In genomic region chr3L:771361-771760, dm6 we compare ENCODE assay signal across 2 fruit fly cellular contexts.
TF ChIP-seq lines count a peak whose summit lies in the region.

No protein-coding gene starts in this region.

TF ChIP-seq in whole organism, embryonic, 481 proteins besides CTCF, POLR2A, EP300 and RAD21 (continued from another document and continues in another):
- peak; percentile 59; the same call in 1 of the 2 replicates for TF ChIP-seq CG10366 (GFP tag; IDR thresholded peaks at IDR 0.05; lab: Robert Waterston, UW)
- TF ChIP-seq chn (GFP tag; optimal IDR thresholded peaks at IDR 0.05; lab: Kevin White, UChicago): peak; percentile 51
- no peak for TF ChIP-seq CG3838 (GFP tag; optimal IDR thresholded peaks at IDR 0.05; lab: Kevin White, UChicago)
- peak; percentile 75 for TF ChIP-seq oc (tag; optimal IDR thresholded peaks at IDR 0.05; lab: Kevin White, UChicago)
- peak; percentile 51 to 73 for TF ChIP-seq chif (GFP tag; optimal IDR thresholded peaks at IDR 0.05; lab: Kevin White, UChicago)
- peak; percentile 4 for TF ChIP-seq D19B (GFP tag; optimal IDR thresholded peaks at IDR 0.05; lab: Kevin White, UChicago)
- TF ChIP-seq Optix (GFP tag; IDR thresholded peaks at IDR 0.05; lab: Robert Waterston, UW): peak; percentile 81
- peak in 1 of 2 experiments; percentile 60 for TF ChIP-seq Eip74EF (GFP tag; optimal IDR thresholded peaks at IDR 0.05; lab: Kevin White, UChicago)
- no peak for TF ChIP-seq HmgZ (tag; optimal IDR thresholded peaks at IDR 0.05; lab: Kevin White, UChicago)
- TF ChIP-seq usp (GFP tag; optimal IDR thresholded peaks at IDR 0.05; lab: Kevin White, UChicago): no peak
- TF ChIP-seq crc (GFP tag; optimal IDR thresholded peaks at IDR 0.05; lab: Kevin White, UChicago): peak; percentile 8
- peak; percentile 40 for TF ChIP-seq CG12942 (GFP tag; optimal IDR thresholded peaks at IDR 0.05; lab: Kevin White, UChicago)
- no peak for TF ChIP-seq Stat92E (GFP tag; optimal IDR thresholded peaks at IDR 0.05; lab: Kevin White, UChicago)
- no peak for TF ChIP-seq Dbx (GFP tag; IDR thresholded peaks at IDR 0.05; lab: Robert Waterston, UW)
- peak; percentile 79 for TF ChIP-seq phol (tag; optimal IDR thresholded peaks at IDR 0.05; lab: Kevin White, UChicago)
- TF ChIP-seq CG1602 (GFP tag; optimal IDR thresholded peaks at IDR 0.05; lab: Kevin White, UChicago): peak; percentile 31
- peak; percentile 26 for TF ChIP-seq Meics (GFP tag; optimal IDR thresholded peaks at IDR 0.05; lab: Kevin White, UChicago)
- no peak for TF ChIP-seq gsb (GFP tag; IDR thresholded peaks at IDR 0.05; lab: Robert Waterston, UW)
- TF ChIP-seq Scr (GFP tag; IDR thresholded peaks at IDR 0.05; lab: Robert Waterston, UW; ENCODE audit: partially characterized antibody): no peak
- TF ChIP-seq CG31388 (GFP tag; optimal IDR thresholded peaks at IDR 0.05; lab: Kevin White, UChicago): no peak
- TF ChIP-seq CG6175 (GFP tag; IDR thresholded peaks at IDR 0.05; lab: Robert Waterston, UW): no peak
- peak; percentile 64 for TF ChIP-seq Xbp1 (GFP tag; optimal IDR thresholded peaks at IDR 0.05; lab: Kevin White, UChicago)
- no peak for TF ChIP-seq klu (GFP tag; IDR thresholded peaks at IDR 0.05; lab: Robert Waterston, UW)
- peak; percentile 77 for TF ChIP-seq CG17328 (GFP tag; IDR thresholded peaks at IDR 0.05; lab: Robert Waterston, UW)
- peak; percentile 66 for TF ChIP-seq HHEX (GFP tag; optimal IDR thresholded peaks at IDR 0.05; lab: Kevin White, UChicago)
- TF ChIP-seq CG30431 (GFP tag; optimal IDR thresholded peaks at IDR 0.05; lab: Kevin White, UChicago): peak; percentile 42
- no peak for TF ChIP-seq ato (GFP tag; IDR thresholded peaks at IDR 0.05; lab: Robert Waterston, UW; ENCODE audit: partially characterized antibody)
- peak; percentile 52 for TF ChIP-seq dmrt11E (tag; optimal IDR thresholded peaks at IDR 0.05; lab: Kevin White, UChicago)
- no peak for TF ChIP-seq gfzf (GFP tag; optimal IDR thresholded peaks at IDR 0.05; lab: Kevin White, UChicago)
- TF ChIP-seq CG12155 (GFP tag; optimal IDR thresholded peaks at IDR 0.05; lab: Kevin White, UChicago): no peak
- peak; percentile 46; the same call in 1 of the 2 replicates for TF ChIP-seq Gsc (GFP tag; IDR thresholded peaks at IDR 0.05; lab: Robert Waterston, UW)
- TF ChIP-seq Hr39 (optimal IDR thresholded peaks at IDR 0.05; lab: Kevin White, UChicago): no peak
- TF ChIP-seq MTF-1 (GFP tag; optimal IDR thresholded peaks at IDR 0.05; lab: Kevin White, UChicago; ENCODE audit: borderline replicate concordance): peak; percentile 4
- TF ChIP-seq CG9932 (GFP tag; IDR thresholded peaks at IDR 0.05; lab: Robert Waterston, UW): no peak
- TF ChIP-seq CG4404 (GFP tag; IDR thresholded peaks at IDR 0.05; lab: Robert Waterston, UW): 0 out of 2 replicates have a peak, but pooled peaks have one; percentile 20
- peak; percentile 35 for TF ChIP-seq CG12769 (tag; optimal IDR thresholded peaks at IDR 0.05; lab: Kevin White, UChicago)
- no peak for TF ChIP-seq vnd (GFP tag; IDR thresholded peaks at IDR 0.05; lab: Robert Waterston, UW; ENCODE audit: partially characterized antibody)
- no peak for TF ChIP-seq CG7928 (GFP tag; optimal IDR thresholded peaks at IDR 0.05; lab: Kevin White, UChicago)
- TF ChIP-seq stwl (tag; optimal IDR thresholded peaks at IDR 0.05; lab: Kevin White, UChicago): no peak
- peak; percentile 35 for TF ChIP-seq trem (tag; optimal IDR thresholded peaks at IDR 0.05; lab: Kevin White, UChicago)
- TF ChIP-seq Nf-YC (tag; optimal IDR thresholded peaks at IDR 0.05; lab: Kevin White, UChicago): no peak
- TF ChIP-seq twi (tag; optimal IDR thresholded peaks at IDR 0.05; lab: Kevin White, UChicago): no peak
- TF ChIP-seq pho (GFP tag; optimal IDR thresholded peaks at IDR 0.05; lab: Kevin White, UChicago): no peak
- peak; percentile 67; the same call in 2 of the 3 replicates for TF ChIP-seq tgo (GFP tag; IDR thresholded peaks at IDR 0.05; lab: Robert Waterston, UW)
- no peak for TF ChIP-seq CG1832 (GFP tag; optimal IDR thresholded peaks at IDR 0.05; lab: Kevin White, UChicago)
- no peak for TF ChIP-seq pzg (GFP tag; optimal IDR thresholded peaks at IDR 0.05; lab: Kevin White, UChicago)
- no peak for TF ChIP-seq mam (GFP tag; optimal IDR thresholded peaks at IDR 0.05; lab: Kevin White, UChicago)
- TF ChIP-seq Kr (GFP tag; optimal IDR thresholded peaks at IDR 0.05; lab: Kevin White, UChicago): no peak
- peak; percentile 69; the same call in 2 of the 3 replicates for TF ChIP-seq ken (GFP tag; IDR thresholded peaks at IDR 0.05; lab: Robert Waterston, UW)
- no peak for TF ChIP-seq Usf (GFP tag; optimal IDR thresholded peaks at IDR 0.05; lab: Kevin White, UChicago)
- TF ChIP-seq CG18619 (GFP tag; optimal IDR thresholded peaks at IDR 0.05; lab: Kevin White, UChicago): peak; percentile 53
- TF ChIP-seq CG10654 (GFP tag; optimal IDR thresholded peaks at IDR 0.05; lab: Kevin White, UChicago): peak; percentile 47
- TF ChIP-seq CG11085 (GFP tag; IDR thresholded peaks at IDR 0.05; lab: Robert Waterston, UW): no peak
- TF ChIP-seq Chrac-16 (GFP tag; optimal IDR thresholded peaks at IDR 0.05; lab: Kevin White, UChicago): peak; percentile 40
- TF ChIP-seq Sox100B (GFP tag; optimal IDR thresholded peaks at IDR 0.05; lab: Kevin White, UChicago): peak; percentile 59
- no peak for TF ChIP-seq CG12299 (tag; optimal IDR thresholded peaks at IDR 0.05; lab: Kevin White, UChicago)
- TF ChIP-seq CG7556 (GFP tag; optimal IDR thresholded peaks at IDR 0.05; lab: Kevin White, UChicago): peak; percentile 43
- no peak for TF ChIP-seq hbn (GFP tag; IDR thresholded peaks at IDR 0.05; lab: Robert Waterston, UW; ENCODE audit: partially characterized antibody)
- no peak for TF ChIP-seq CG12744 (GFP tag; optimal IDR thresholded peaks at IDR 0.05; lab: Kevin White, UChicago)
- TF ChIP-seq Six4 (GFP tag; optimal IDR thresholded peaks at IDR 0.05; lab: Kevin White, UChicago): peak; percentile 63
- peak; percentile 78 for TF ChIP-seq CG12071 (GFP tag; optimal IDR thresholded peaks at IDR 0.05; lab: Kevin White, UChicago)
- TF ChIP-seq CG7963 (GFP tag; IDR thresholded peaks at IDR 0.05; lab: Robert Waterston, UW; ENCODE audit: partially characterized antibody): no peak
- peak; percentile 53; the same call in 1 of the 2 replicates for TF ChIP-seq sens-2 (GFP tag; IDR thresholded peaks at IDR 0.05; lab: Robert Waterston, UW)
- TF ChIP-seq Hr51 (GFP tag; optimal IDR thresholded peaks at IDR 0.05; lab: Kevin White, UChicago): peak in 1 of 2 experiments; percentile 83
- TF ChIP-seq CG17186 (GFP tag; optimal IDR thresholded peaks at IDR 0.05; lab: Kevin White, UChicago): peak; percentile 39

TF ChIP-seq in whole organism, prepupa, 60 proteins besides CTCF, POLR2A, EP300 and RAD21 (continued from another document):
- TF ChIP-seq CG10669 (GFP tag; optimal IDR thresholded peaks at IDR 0.05; lab: Kevin White, UChicago) (peak; percentile 74), fd85E (GFP tag; optimal IDR thresholded peaks at IDR 0.05; lab: Kevin White, UChicago) (peak; percentile 75), lz (GFP tag; optimal IDR thresholded peaks at IDR 0.05; lab: Kevin White, UChicago) (peak; percentile 83), svp (GFP tag; lab: Kevin White, UChicago) (peak; percentile 95), fkh (GFP tag; optimal IDR thresholded peaks at IDR 0.05; lab: Kevin White, UChicago) (peak; percentile 14), Ets21C (GFP tag; optimal IDR thresholded peaks at IDR 0.05; lab: Kevin White, UChicago) (peak; percentile 80), CG6854 (GFP tag; optimal IDR thresholded peaks at IDR 0.05; lab: Kevin White, UChicago) (peak; percentile 81), eg (GFP tag; IDR thresholded peaks at IDR 0.05; lab: Robert Waterston, UW) (peak; percentile 88), Eip78C (GFP tag; lab: Kevin White, UChicago) (peak; percentile 95), CG6276 (GFP tag; optimal IDR thresholded peaks at IDR 0.05; lab: Kevin White, UChicago) (peak; percentile 78), CG8319 (GFP tag; optimal IDR thresholded peaks at IDR 0.05; lab: Kevin White, UChicago) (peak; percentile 83), ss (GFP tag; optimal IDR thresholded peaks at IDR 0.05; lab: Kevin White, UChicago) (peak; percentile 42 to 56), Ets96B (tag; optimal IDR thresholded peaks at IDR 0.05; lab: Kevin White, UChicago) (peak; percentile 79), Sox102F (GFP tag; optimal IDR thresholded peaks at IDR 0.05; lab: Kevin White, UChicago) (peak; percentile 90), CG11902 (GFP tag; optimal IDR thresholded peaks at IDR 0.05; lab: Kevin White, UChicago) (peak; percentile 80), Hr4 (GFP tag; optimal IDR thresholded peaks at IDR 0.05; lab: Kevin White, UChicago) (peak; percentile 83), cyc (GFP tag; optimal IDR thresholded peaks at IDR 0.05; lab: Kevin White, UChicago) (peak; percentile 87), Eip93F (GFP tag; optimal IDR thresholded peaks at IDR 0.05; lab: Kevin White, UChicago) (peak; percentile 70), CG11762 (GFP tag; optimal IDR thresholded peaks at IDR 0.05; lab: Kevin White, UChicago; ENCODE audit: insufficient read depth) (peak; percentile 78), OdsH (GFP tag; optimal IDR thresholded peaks at IDR 0.05; lab: Kevin White, UChicago) (peak; percentile 88), CG34406 (GFP tag; optimal IDR thresholded peaks at IDR 0.05; lab: Kevin White, UChicago) (peak; percentile 84), pdm3 (GFP tag; optimal IDR thresholded peaks at IDR 0.05; lab: Kevin White, UChicago) (peak; percentile 89), salr (GFP tag; optimal IDR thresholded peaks at IDR 0.05; lab: Kevin White, UChicago) (peak; percentile 51 to 80), CG6163 (GFP tag; IDR thresholded peaks at IDR 0.05; lab: Robert Waterston, UW) (peak; percentile 89), fd59A (GFP tag; optimal IDR thresholded peaks at IDR 0.05; lab: Kevin White, UChicago) (peak; percentile 64), Hr38 (GFP tag; optimal IDR thresholded peaks at IDR 0.05; lab: Kevin White, UChicago) (no peak), Smox (GFP tag; optimal IDR thresholded peaks at IDR 0.05; lab: Kevin White, UChicago) (peak; percentile 85), CG16779 (tag; optimal IDR thresholded peaks at IDR 0.05; lab: Kevin White, UChicago) (peak; percentile 31), vri (GFP tag; optimal IDR thresholded peaks at IDR 0.05; lab: Kevin White, UChicago) (peak; percentile 75), Eip75B (GFP tag; optimal IDR thresholded peaks at IDR 0.05; lab: Kevin White, UChicago) (peak; percentile 86), Blimp-1 (GFP tag; optimal IDR thresholded peaks at IDR 0.05; lab: Kevin White, UChicago) (peak; percentile 51), dac (GFP tag; optimal IDR thresholded peaks at IDR 0.05; lab: Kevin White, UChicago) (peak; percentile 65), CG31627 (GFP tag; optimal IDR thresholded peaks at IDR 0.05; lab: Kevin White, UChicago) (peak; percentile 90), spab (GFP tag; optimal IDR thresholded peaks at IDR 0.05; lab: Kevin White, UChicago) (peak; percentile 75), Sox15 (GFP tag; optimal IDR thresholded peaks at IDR 0.05; lab: Kevin White, UChicago) (peak; percentile 65), Sox14 (GFP tag; optimal IDR thresholded peaks at IDR 0.05; lab: Kevin White, UChicago) (peak; percentile 88), acj6 (GFP tag; optimal IDR thresholded peaks at IDR 0.05; lab: Kevin White, UChicago) (peak; percentile 85)
